Worm (Caenorhabditis elegans): ENCODE results near the gene srh-56.

- TF ChIP-seq flt-1 (GFP tag; IDR thresholded peaks at IDR 0.05), result no peak
- no peak for TF ChIP-seq med-1 (GFP tag; optimal IDR thresholded peaks at IDR 0.05; ENCODE audit: insufficient read depth)
- TF ChIP-seq klf-2 (GFP tag; conservative IDR thresholded peaks at IDR 0.05), result no peak
- no peak for TF ChIP-seq T22C8.4 (GFP tag; IDR thresholded peaks at IDR 0.05)
- TF ChIP-seq ztf-23 (GFP tag; IDR thresholded peaks at IDR 0.05), result no peak
These were observed 24.3 kb downstream of the srh-56 start, which contains the start of gene F54E2.2 for ce11 chrV:2795998-2796397.

Measured in whole organism, midembryonic.